Fruit fly (Drosophila melanogaster): Measurements from ENCODE around the gene Cyp4ac1.

dm6 chr2L:5239433-5240278, 24.1 kb upstream of the Cyp4ac1 start:
- TF ChIP-seq psq (optimal IDR thresholded peaks at IDR 0.05) (no peak), insv (optimal IDR thresholded peaks at IDR 0.05) (no peak)
